Worm (Caenorhabditis elegans): ENCODE data around the gene F10G2.10.

ce11 chrV:7321915-7322314 is at the start of gene F10G2.10:
- TF ChIP-seq pax-1 (tag; optimal IDR thresholded peaks at IDR 0.05) (no peak), npax-4 (tag; optimal IDR thresholded peaks at IDR 0.05) (no peak)

All from whole organism, late embryonic.